Worm (Caenorhabditis elegans) whole organism, late embryonic: ENCODE measurements around the gene clec-194.

Experiments
- ama-1 ChIP-seq: fragments of 150-350 bp; optimal IDR thresholded peaks from 2 replicates; lab custom pipeline; 2014
- ceh-9 ChIP-seq: sonication (generic microtip); optimal IDR thresholded peaks from 2 replicates; lab custom pipeline; 2016; ENCODE audit warnings: mild to moderate bottlenecking, missing genetic modification characterization, inconsistent platforms, missing compliant biosample characterization
- fkh-6 ChIP-seq: sonication (generic microtip); optimal IDR thresholded peaks from 2 replicates; lab custom pipeline; 2016; ENCODE audit warnings: missing genetic modification characterization, missing compliant biosample characterization
- lin-11 ChIP-seq: fragments of 200-800 bp; sonication (Bioruptor generic); optimal IDR thresholded peaks from 2 replicates; lab custom pipeline; 2018; ENCODE audit warnings: mild to moderate bottlenecking, missing genetic modification characterization, missing compliant biosample characterization
- pag-3 ChIP-seq: sonication (generic microtip); optimal IDR thresholded peaks from 2 replicates; lab custom pipeline; 2016; ENCODE audit warnings: missing compliant biosample characterization, missing genetic modification characterization, borderline replicate concordance
- pha-4 ChIP-seq: fragments of 150-350 bp; optimal IDR thresholded peaks from 2 replicates; lab custom pipeline; 2018; ENCODE audit warnings: missing biosample characterization, missing genetic modification reagents, missing genetic modification characterization
- pqm-1 ChIP-seq: sonication (generic microtip); optimal IDR thresholded peaks from 2 replicates; lab custom pipeline; 2016; ENCODE audit warnings: missing genetic modification characterization, missing compliant biosample characterization
- rnt-1 ChIP-seq: sonication (generic microtip); optimal IDR thresholded peaks from 2 replicates; lab custom pipeline; 2016; ENCODE audit warnings: missing genetic modification characterization, missing compliant biosample characterization
- tbx-7 ChIP-seq: sonication (generic microtip); optimal IDR thresholded peaks from 2 replicates; lab custom pipeline; 2016; ENCODE audit warnings: missing genotype, missing genetic modification characterization, missing compliant biosample characterization
- zip-5 ChIP-seq: sonication (generic microtip); optimal IDR thresholded peaks from 2 replicates; lab custom pipeline; 2016; ENCODE audit warnings: missing genetic modification characterization, missing compliant biosample characterization

- TF ChIP-seq pha-4 (tag; lab: Kevin White, UChicago) (no peak), zip-5 (tag; lab: Kevin White, UChicago) (no peak), pqm-1 (tag; lab: Kevin White, UChicago) (no peak), pag-3 (tag; lab: Kevin White, UChicago) (no peak), fkh-6 (tag; lab: Kevin White, UChicago) (no peak), lin-11 (tag; lab: Kevin White, UChicago) (no peak), ama-1 (lab: Kevin White, UChicago) (no peak), tbx-7 (tag; lab: Kevin White, UChicago) (no peak), ceh-9 (no peak), rnt-1 (no peak)
Observed at ce11 chrIV:16867223-16867622, 35.8 kb downstream of the clec-194 start, which contains the start of gene T06A10.107.
